Worm (Caenorhabditis elegans) whole organism, L4 larva: ENCODE data around the gene his-38.

ENCODE experiments used
- F10B5.3 ChIP-seq: sonication (generic microtip); optimal IDR thresholded peaks from 2 replicates; lab custom pipeline; 2016; ENCODE audit warnings: mild to moderate bottlenecking, missing genetic modification characterization, missing compliant biosample characterization
- F26F4.8 ChIP-seq: fragments of 200-800 bp; sonication (Bioruptor generic); conservative IDR thresholded peaks from 2 replicates; pipeline ENCODE4 v1.3.6; 2022; ENCODE audit warnings: missing genetic modification characterization, missing compliant biosample characterization
- F44E2.7 ChIP-seq: fragments of 200-800 bp; sonication (Bioruptor generic); IDR thresholded peaks from 2 replicates; pipeline ENCODE4 v2.1.2; 2022; ENCODE audit warnings: missing genetic modification characterization, missing compliant biosample characterization
- T26A8.4 ChIP-seq: fragments of 200-800 bp; sonication (Bioruptor generic); IDR thresholded peaks from 2 replicates; pipeline ENCODE4 v1.3.6; 2022; ENCODE audit warnings: missing genetic modification characterization, missing compliant biosample characterization
- Y48G9A.11 ChIP-seq: fragments of 200-800 bp; sonication (Bioruptor generic); IDR thresholded peaks from 2 replicates; pipeline ENCODE4 v1.3.6; 2022; ENCODE audit warnings: missing genetic modification reagents, missing genetic modification characterization, missing compliant biosample characterization
- arid-1 ChIP-seq: fragments of 200-800 bp; sonication (Bioruptor generic); conservative IDR thresholded peaks from 2 replicates; pipeline ENCODE4 v1.3.6; 2022; ENCODE audit warnings: missing genetic modification reagents, missing genetic modification characterization, missing compliant biosample characterization
- attf-4 ChIP-seq: sonication (generic microtip); optimal IDR thresholded peaks from 3 replicates; lab custom pipeline; 2017; ENCODE audit warnings: missing biosample characterization, missing genetic modification characterization
- ceh-20 ChIP-seq: fragments of 200-800 bp; sonication (Bioruptor generic); IDR thresholded peaks from 2 replicates; pipeline ENCODE4 v1.3.6; 2022; ENCODE audit warnings: missing genetic modification reagents, missing genetic modification characterization, missing compliant biosample characterization
- ceh-82 ChIP-seq: sonication (generic microtip); optimal IDR thresholded peaks from 2 replicates; lab custom pipeline; 2017; ENCODE audit warnings: missing biosample characterization, missing genetic modification characterization
- ces-1 ChIP-seq: fragments of 150-350 bp; sonication (generic microtip); optimal IDR thresholded peaks from 4 replicates; lab custom pipeline; 2014; ENCODE audit warnings: missing biosample characterization, missing genetic modification reagents, missing genetic modification characterization
- daf-12 ChIP-seq: fragments of 150-350 bp; optimal IDR thresholded peaks from 2 replicates; lab custom pipeline; 2014; ENCODE audit warnings: missing biosample characterization, missing genetic modification reagents, missing genetic modification characterization
- daf-19 ChIP-seq: fragments of 200-800 bp; sonication (Bioruptor generic); conservative IDR thresholded peaks from 2 replicates; pipeline ENCODE4 v1.3.6; 2022; ENCODE audit warnings: missing genetic modification characterization, missing compliant biosample characterization
- daf-8 ChIP-seq: fragments of 200-800 bp; sonication (Bioruptor generic); IDR thresholded peaks from 2 replicates; pipeline ENCODE4 v1.3.6; 2022; ENCODE audit warnings: missing genetic modification characterization, missing compliant biosample characterization
- dmd-8 ChIP-seq: fragments of 200-800 bp; sonication (Bioruptor generic); IDR thresholded peaks from 2 replicates; pipeline ENCODE4 v1.3.6; 2022; ENCODE audit warnings: missing genetic modification characterization, missing compliant biosample characterization
- dmd-9 ChIP-seq: fragments of 200-800 bp; sonication (Bioruptor generic); IDR thresholded peaks from 2 replicates; pipeline ENCODE4 v1.3.6; 2022; ENCODE audit warnings: missing genetic modification reagents, missing genetic modification characterization, missing compliant biosample characterization
- dpl-1 ChIP-seq: fragments of 150-350 bp; optimal IDR thresholded peaks from 2 replicates; lab custom pipeline; 2014; ENCODE audit warnings: missing biosample characterization, missing genetic modification reagents, missing genetic modification characterization
- egl-27 ChIP-seq: sonication (generic microtip); optimal IDR thresholded peaks from 3 replicates; lab custom pipeline; 2017; ENCODE audit warnings: missing biosample characterization, missing genetic modification reagents, missing genetic modification characterization
- fkh-10 ChIP-seq: fragments of 150-350 bp; optimal IDR thresholded peaks from 2 replicates; lab custom pipeline; 2014; ENCODE audit warnings: missing biosample characterization, missing genetic modification reagents, missing genetic modification characterization
- fos-1 ChIP-seq: fragments of 150-350 bp; optimal IDR thresholded peaks from 2 replicates; lab custom pipeline; 2014; ENCODE audit warnings: missing biosample characterization, missing genetic modification characterization
- hmg-1.1 ChIP-seq: fragments of 200-800 bp; sonication (Bioruptor generic); IDR thresholded peaks from 2 replicates; pipeline ENCODE4 v1.3.6; 2022; ENCODE audit warnings: missing genetic modification reagents, missing genetic modification characterization, missing compliant biosample characterization
- lim-7 ChIP-seq: fragments of 200-800 bp; sonication (Bioruptor generic); IDR thresholded peaks from 2 replicates; pipeline ENCODE4 v1.3.6; 2022; ENCODE audit warnings: missing genetic modification characterization, missing compliant biosample characterization
- lin-13 ChIP-seq: fragments of 150-350 bp; optimal IDR thresholded peaks from 2 replicates; lab custom pipeline; 2014; ENCODE audit warnings: missing biosample characterization, missing genetic modification reagents, missing genetic modification characterization
- lin-15B ChIP-seq: fragments of 150-350 bp; sonication (generic microtip); optimal IDR thresholded peaks from 3 replicates; lab custom pipeline; 2014; ENCODE audit warnings: missing biosample characterization, missing genetic modification characterization
- lin-29 ChIP-seq: fragments of 200-800 bp; sonication (Bioruptor generic); IDR thresholded peaks from 2 replicates; pipeline ENCODE4 v1.3.6; 2022; ENCODE audit warnings: missing genetic modification reagents, missing genetic modification characterization, missing compliant biosample characterization
- lir-3 ChIP-seq: sonication (generic microtip); optimal IDR thresholded peaks from 2 replicates; lab custom pipeline; 2016; ENCODE audit warnings: mild to moderate bottlenecking, missing genetic modification characterization, missing compliant biosample characterization
- lsy-2 ChIP-seq, 2 experiments: fragments of 150-350 bp in 1 of 2; sonication (generic microtip) in 1 of 2; optimal IDR thresholded peaks; 2 replicates each; lab custom pipeline; 2014 to 2017; ENCODE audit warnings: missing biosample characterization in 2 of 2, missing genetic modification characterization in 2 of 2
- madf-9 ChIP-seq: fragments of 200-800 bp; sonication (Bioruptor generic); conservative IDR thresholded peaks from 2 replicates; pipeline ENCODE4 v1.3.6; 2022; ENCODE audit warnings: missing genetic modification reagents, missing genetic modification characterization, missing compliant biosample characterization
- mdt-29 ChIP-seq: fragments of 200-800 bp; sonication (Bioruptor generic); IDR thresholded peaks from 2 replicates; pipeline ENCODE4 v1.3.6; 2022; ENCODE audit warnings: missing genetic modification reagents, missing genetic modification characterization, missing compliant biosample characterization
- mxl-2 ChIP-seq: fragments of 200-800 bp; sonication (Bioruptor generic); conservative IDR thresholded peaks from 2 replicates; pipeline ENCODE4 v1.3.6; 2022; ENCODE audit warnings: missing genetic modification reagents, missing genetic modification characterization, missing compliant biosample characterization
- nhr-10 ChIP-seq: fragments of 150-350 bp; optimal IDR thresholded peaks from 2 replicates; lab custom pipeline; 2014; ENCODE audit warnings: missing biosample characterization, missing genetic modification characterization
- nhr-111 ChIP-seq: fragments of 200-800 bp; sonication (Bioruptor generic); optimal IDR thresholded peaks from 2 replicates; lab custom pipeline; 2018; ENCODE audit warnings: mild to moderate bottlenecking, missing genetic modification characterization, missing compliant biosample characterization
- nhr-25 ChIP-seq: sonication (generic microtip); optimal IDR thresholded peaks from 2 replicates; lab custom pipeline; 2017; ENCODE audit warnings: missing genetic modification characterization, mild to moderate bottlenecking, missing compliant biosample characterization, antibody characterized with exemption, moderate library complexity, borderline replicate concordance; ENCODE audit not compliant: insufficient read depth
- nhr-28 ChIP-seq: fragments of 150-350 bp; optimal IDR thresholded peaks from 2 replicates; lab custom pipeline; 2014; ENCODE audit warnings: missing biosample characterization, missing genetic modification characterization
- nhr-42 ChIP-seq: fragments of 200-800 bp; sonication (Bioruptor generic); IDR thresholded peaks from 2 replicates; pipeline ENCODE4 v1.3.6; 2022; ENCODE audit warnings: missing genetic modification characterization, missing compliant biosample characterization
- php-3 ChIP-seq: fragments of 200-800 bp; sonication (Bioruptor generic); IDR thresholded peaks from 2 replicates; pipeline ENCODE4 v1.3.6; 2022; ENCODE audit warnings: missing genetic modification reagents, missing genetic modification characterization, missing compliant biosample characterization
- saeg-2 ChIP-seq: fragments of 200-800 bp; sonication (Bioruptor generic); IDR thresholded peaks from 2 replicates; pipeline ENCODE4 v1.3.6; 2022; ENCODE audit warnings: missing genetic modification reagents, missing genetic modification characterization, missing compliant biosample characterization
- sdz-12 ChIP-seq: fragments of 200-800 bp; sonication (Bioruptor generic); optimal IDR thresholded peaks from 2 replicates; lab custom pipeline; 2018; ENCODE audit warnings: mild to moderate bottlenecking, missing genetic modification characterization, missing compliant biosample characterization
- snpc-4 ChIP-seq: fragments of 150-350 bp; optimal IDR thresholded peaks from 2 replicates; lab custom pipeline; 2014; ENCODE audit warnings: missing biosample characterization, missing genetic modification characterization
- spr-3 ChIP-seq: fragments of 200-800 bp; sonication (Bioruptor generic); optimal IDR thresholded peaks from 2 replicates; lab custom pipeline; 2018; ENCODE audit warnings: mild to moderate bottlenecking, missing genetic modification characterization, missing compliant biosample characterization
- tag-97 ChIP-seq: fragments of 200-800 bp; sonication (Bioruptor generic); IDR thresholded peaks from 2 replicates; pipeline ENCODE4 v1.3.6; 2022; ENCODE audit warnings: missing genetic modification characterization, missing compliant biosample characterization
- tra-1 ChIP-seq: fragments of 200-800 bp; sonication (Bioruptor generic); IDR thresholded peaks from 2 replicates; pipeline ENCODE4 v1.3.6; 2022; ENCODE audit warnings: missing genetic modification reagents, missing genetic modification characterization, missing compliant biosample characterization
- unc-130 ChIP-seq: sonication (generic microtip); optimal IDR thresholded peaks from 2 replicates; lab custom pipeline; 2016; ENCODE audit warnings: missing genetic modification reagents, missing genetic modification characterization, missing compliant biosample characterization
- unc-39 ChIP-seq: sonication (generic microtip); optimal IDR thresholded peaks from 2 replicates; lab custom pipeline; 2017; ENCODE audit warnings: missing biosample characterization, missing genetic modification characterization
- unc-62 ChIP-seq, 3 experiments: fragments of 150-350 bp in 1 of 3; sonication (generic microtip); optimal IDR thresholded peaks in 2 of 3; peaks in 1 of 3; 1 replicate in 1 of 3; 2 replicates in 2 of 3; lab custom pipeline; 2014 to 2017; ENCODE audit warnings: missing biosample characterization in 3 of 3, missing genetic modification characterization in 3 of 3, missing genetic modification reagents in 3 of 3, missing genotype in 1 of 3
- vab-7 ChIP-seq: fragments of 200-800 bp; sonication (Bioruptor generic); IDR thresholded peaks from 2 replicates; pipeline ENCODE4 v1.3.6; 2022; ENCODE audit warnings: missing genetic modification reagents, missing genetic modification characterization, missing compliant biosample characterization
- zfp-3 ChIP-seq: fragments of 200-800 bp; sonication (Bioruptor generic); conservative IDR thresholded peaks from 2 replicates; pipeline ENCODE4 v1.3.6; 2022; ENCODE audit warnings: missing genetic modification reagents, missing genetic modification characterization, missing compliant biosample characterization

Gene his-38

DNA sequence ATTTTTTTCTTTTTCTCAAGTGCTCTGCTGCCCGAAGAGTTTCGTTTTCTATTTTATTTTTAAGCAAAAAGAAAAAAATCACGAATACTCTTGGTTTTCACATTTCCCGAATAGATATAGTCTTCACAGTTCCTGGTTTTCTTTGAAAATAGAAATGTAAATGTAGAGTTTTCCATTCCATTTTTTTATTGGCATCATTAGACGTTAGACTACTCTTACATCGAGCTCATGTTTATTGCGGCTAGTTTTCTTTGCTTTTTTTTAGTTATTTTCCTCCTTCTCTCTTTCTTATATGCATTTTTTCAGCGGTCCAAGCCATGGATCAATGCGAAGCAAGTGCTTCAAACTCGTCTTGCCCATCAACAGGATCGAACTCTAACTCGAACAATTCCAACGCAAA is 44.3 kb downstream of the his-38 start, which contains the start of gene F46H5.2:
F46H5.2 (plus strand) TSS at position 301 of the 400 bp plus-strand sequence.
- no peak for TF ChIP-seq tra-1 (GFP tag; lab: Robert Waterston, UW)
- no peak for TF ChIP-seq lin-29
- TF ChIP-seq hmg-1.1 (GFP tag; lab: Robert Waterston, UW): no peak
- no peak for TF ChIP-seq egl-27 (tag; lab: Kevin White, UChicago)
- TF ChIP-seq unc-39 (tag; lab: Kevin White, UChicago): no peak
- TF ChIP-seq T26A8.4 (GFP tag; lab: Robert Waterston, UW): no peak
- TF ChIP-seq Y48G9A.11 (GFP tag; lab: Robert Waterston, UW): no peak
- no peak for TF ChIP-seq lim-7

DNA sequence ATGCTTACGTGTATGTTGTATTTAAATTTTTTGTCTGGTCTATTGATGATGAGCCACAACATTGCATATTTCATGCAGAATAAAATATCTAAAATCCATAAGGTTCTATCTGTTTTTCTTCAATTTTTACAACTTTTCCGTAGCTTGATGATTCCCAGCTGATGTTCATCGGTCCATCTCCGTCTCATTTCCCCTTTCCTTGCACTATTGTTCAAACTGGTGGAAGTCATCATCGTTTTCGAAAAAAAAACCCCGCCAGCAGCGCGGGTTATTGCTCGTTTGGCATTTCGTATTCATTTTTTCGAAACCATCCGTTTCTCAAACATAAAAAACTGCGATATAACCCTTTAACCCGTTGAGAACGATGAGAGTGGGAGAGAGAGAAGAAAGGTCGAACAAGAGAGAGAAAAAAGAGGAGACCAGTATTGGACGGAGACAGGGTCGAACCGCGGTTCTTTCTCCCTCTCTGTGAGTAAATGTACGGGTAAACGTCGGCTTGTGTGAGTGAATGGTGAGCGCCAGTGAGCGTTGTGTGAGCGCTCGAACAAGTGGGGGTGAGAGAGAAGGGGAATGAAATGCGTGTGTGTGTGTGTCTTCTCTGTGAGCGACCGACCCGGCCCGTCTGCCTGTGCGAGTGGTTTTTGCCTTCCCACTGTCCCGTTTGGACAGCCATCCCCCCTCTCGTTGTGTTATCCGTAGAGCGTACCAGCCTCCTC is 44.9 kb downstream of the his-38 start:
- TF ChIP-seq zfp-3 (GFP tag; lab: Robert Waterston, UW): peak; percentile 77
- peak in 1 of 2 experiments; percentile 98 for TF ChIP-seq unc-62 (GFP tag; optimal IDR thresholded peaks at IDR 0.05 in 1 of 2; lab: Kevin White, UChicago)
- TF ChIP-seq unc-62 (tag; optimal IDR thresholded peaks at IDR 0.05; lab: Kevin White, UChicago): no peak
- peak; percentile 61 for TF ChIP-seq nhr-10 (tag; lab: Kevin White, UChicago)
- TF ChIP-seq madf-9 (GFP tag; lab: Robert Waterston, UW): peak; percentile 68; the same call in 1 of the 2 replicates
- TF ChIP-seq ceh-82 (tag; lab: Kevin White, UChicago): no peak
- 0 out of 2 replicates have a peak, but pooled peaks have one; percentile 26 for TF ChIP-seq dmd-9 (GFP tag; lab: Robert Waterston, UW)
- TF ChIP-seq mdt-29 (GFP tag; lab: Robert Waterston, UW): 0 out of 2 replicates have a peak, but pooled peaks have one; percentile 26
- peak; percentile 0 for TF ChIP-seq ces-1
- TF ChIP-seq nhr-28: peak; percentile 91
- peak; percentile 85 for TF ChIP-seq arid-1 (GFP tag; lab: Robert Waterston, UW)
- TF ChIP-seq daf-19: no peak
- TF ChIP-seq lir-3 (tag; lab: Kevin White, UChicago): no peak
- peak; percentile 65 for TF ChIP-seq vab-7
- TF ChIP-seq snpc-4 (tag; lab: Kevin White, UChicago): no peak
- no peak for TF ChIP-seq unc-39 (tag; lab: Kevin White, UChicago)
- no peak for TF ChIP-seq unc-130 (GFP tag; lab: Kevin White, UChicago)
- TF ChIP-seq F26F4.8 (GFP tag; lab: Robert Waterston, UW): no peak
- TF ChIP-seq php-3: 0 out of 2 replicates have a peak, but pooled peaks have one; percentile 52
- no peak for TF ChIP-seq nhr-111 (GFP tag; lab: Kevin White, UChicago)
- TF ChIP-seq fos-1 (tag; lab: Kevin White, UChicago): no peak
- 0 out of 2 replicates have a peak, but pooled peaks have one; percentile 56 for TF ChIP-seq lim-7
- TF ChIP-seq nhr-42 (GFP tag; lab: Robert Waterston, UW): 0 out of 2 replicates have a peak, but pooled peaks have one; percentile 56
- TF ChIP-seq fkh-10: peak; percentile 79
- TF ChIP-seq ceh-20 (GFP tag; lab: Robert Waterston, UW): peak; percentile 91
- TF ChIP-seq attf-4 (tag; lab: Kevin White, UChicago): peak; percentile 21
- TF ChIP-seq F10B5.3 (tag; lab: Kevin White, UChicago): peak; percentile 28
- peak; percentile 86 for TF ChIP-seq T26A8.4 (GFP tag; lab: Robert Waterston, UW)
- peak; percentile 66 for TF ChIP-seq dpl-1
- TF ChIP-seq dmd-8 (GFP tag; lab: Robert Waterston, UW): 0 out of 2 replicates have a peak, but pooled peaks have one; percentile 9
- peak; percentile 41 for TF ChIP-seq spr-3 (GFP tag; lab: Kevin White, UChicago)
- no peak for TF ChIP-seq F44E2.7 (GFP tag; lab: Robert Waterston, UW)
- peak; percentile 77 to 79 for TF ChIP-seq lsy-2 (tag; optimal IDR thresholded peaks at IDR 0.05; lab: Kevin White, UChicago)
- 0 out of 2 replicates have a peak, but pooled peaks have one; percentile 14 for TF ChIP-seq mxl-2 (GFP tag; lab: Robert Waterston, UW)
- no peak for TF ChIP-seq Y48G9A.11 (GFP tag; lab: Robert Waterston, UW)
- TF ChIP-seq hmg-1.1 (GFP tag; lab: Robert Waterston, UW): peak; percentile 96
- no peak for TF ChIP-seq daf-12 (tag; lab: Kevin White, UChicago)
- TF ChIP-seq nhr-25 (tag; lab: Kevin White, UChicago): peak; percentile 98
- peak; percentile 55; the same call in 1 of the 2 replicates for TF ChIP-seq saeg-2 (GFP tag; lab: Robert Waterston, UW)
- no peak for TF ChIP-seq daf-8 (GFP tag; lab: Robert Waterston, UW)
- no peak for TF ChIP-seq lin-15B
- TF ChIP-seq tag-97: no peak
- TF ChIP-seq sdz-12: no peak
- peak; percentile 90 for TF ChIP-seq lin-13
